Fruit fly (Drosophila melanogaster): ENCODE results near the gene porin.

DNA sequence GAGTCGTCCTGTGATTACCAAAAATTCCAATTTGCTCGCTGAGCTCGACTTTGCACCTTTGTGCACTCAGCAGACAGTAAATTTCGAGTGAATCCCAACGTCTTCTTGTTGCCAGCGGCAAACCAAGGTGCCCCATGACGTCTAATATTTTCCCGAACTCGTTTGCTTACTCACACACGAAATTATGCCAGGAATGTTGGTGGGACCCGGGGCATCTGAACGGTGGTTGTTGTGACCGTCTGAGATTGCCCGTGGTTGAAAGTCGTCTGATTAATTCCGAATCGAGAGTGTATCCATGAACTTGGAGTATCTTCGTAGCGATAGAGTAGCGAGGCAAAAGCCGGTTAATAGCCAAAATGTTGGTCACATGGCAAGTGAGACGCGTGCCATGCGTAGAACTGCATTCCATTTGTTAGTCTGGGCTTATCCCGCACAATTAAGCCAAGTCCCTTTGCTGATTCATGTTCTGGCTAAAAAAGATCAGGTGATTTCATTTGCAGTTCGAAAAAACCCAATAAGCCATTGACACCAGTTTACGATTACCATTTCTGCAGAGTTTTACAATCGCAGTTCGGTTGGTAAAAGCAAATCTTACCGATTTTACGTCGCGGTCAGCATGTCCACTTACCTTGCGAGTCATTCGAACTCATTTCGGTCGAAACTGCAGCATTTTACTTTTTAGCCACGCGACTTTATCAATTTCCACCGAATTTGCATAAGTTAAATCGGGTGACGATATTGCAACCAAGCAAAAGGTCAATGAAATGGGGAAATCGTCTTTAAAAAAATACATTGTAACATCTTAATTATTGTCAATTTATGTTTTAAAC, 48.5 kb downstream of the porin start:
- TF ChIP-seq Lpt (GFP tag; optimal IDR thresholded peaks at IDR 0.05), result no peak
- TF ChIP-seq cyc (GFP tag; optimal IDR thresholded peaks at IDR 0.05), result no peak
- TF ChIP-seq CG6854 (GFP tag; optimal IDR thresholded peaks at IDR 0.05), result no peak
- no peak for TF ChIP-seq Ets96B (tag; optimal IDR thresholded peaks at IDR 0.05)
- TF ChIP-seq CG8119 (GFP tag; IDR thresholded peaks at IDR 0.05), result no peak
- TF ChIP-seq Sox15 (GFP tag; optimal IDR thresholded peaks at IDR 0.05), result no peak

All from whole organism, prepupa.